Worm (Caenorhabditis elegans): ENCODE measurements around the gene csp-2.

csp-2 gene

ce11 chrIV:6321667-6322066 lies 14.1 kb downstream of the csp-2 start, which contains the start of gene Y73B6BL.29 (continued):
- TF ChIP-seq nhr-129 (tag; optimal IDR thresholded peaks at IDR 0.05) (no peak), alr-1 (tag; optimal IDR thresholded peaks at IDR 0.05) (no peak), F13H6.1 (tag; optimal IDR thresholded peaks at IDR 0.05) (peak; percentile 89), lin-13 (GFP tag; optimal IDR thresholded peaks at IDR 0.05) (peak; percentile 90), mdl-1 (tag; optimal IDR thresholded peaks at IDR 0.05) (peak in 1 of 2 experiments; percentile 25), lsy-2 (tag; optimal IDR thresholded peaks at IDR 0.05) (peak; percentile 88 to 95), nhr-10 (tag; optimal IDR thresholded peaks at IDR 0.05) (no peak)

DNA sequence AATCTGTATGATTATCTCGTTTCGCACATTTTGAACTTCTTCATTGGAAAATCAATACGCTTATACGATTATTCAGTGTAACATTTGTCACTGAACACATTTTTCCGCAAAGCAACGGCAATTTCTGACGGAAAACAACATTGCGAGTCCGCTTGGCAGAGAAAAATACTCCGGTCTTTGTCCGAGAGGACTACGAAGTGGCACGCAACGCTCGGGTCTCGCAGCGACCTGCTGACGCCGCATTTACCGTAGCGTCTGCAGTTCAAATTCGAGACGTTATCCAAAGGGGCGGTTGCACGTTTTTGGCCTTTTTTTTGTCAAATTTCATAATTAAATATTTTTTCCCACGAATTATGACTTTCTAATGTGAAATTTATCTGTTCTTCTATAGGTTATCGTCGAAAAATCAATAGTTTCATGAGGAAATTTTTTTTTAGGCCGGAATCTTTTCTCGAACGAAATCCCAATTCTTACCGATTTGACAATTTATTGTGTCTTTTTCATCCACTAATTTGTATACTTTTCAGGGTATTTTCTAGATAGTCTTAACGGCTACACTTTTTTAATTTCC lies 16.2 kb downstream of the csp-2 start, which contains the start of gene sqd-1:
Gene sqd-1 (plus strand): TSS at position 521 of the 571 bp plus-strand sequence.
- TF ChIP-seq dmd-4 (tag; optimal IDR thresholded peaks at IDR 0.05) (no peak), sma-3 (GFP tag; optimal IDR thresholded peaks at IDR 0.05) (peak; percentile 97), elt-1 (tag; optimal IDR thresholded peaks at IDR 0.05) (no peak), fos-1 (tag; optimal IDR thresholded peaks at IDR 0.05) (peak; percentile 85), mdl-1 (tag; optimal IDR thresholded peaks at IDR 0.05) (peak; percentile 27 to 69), blmp-1 (tag; optimal IDR thresholded peaks at IDR 0.05; ENCODE audit: insufficient read depth) (peak; percentile 67), unc-62 (GFP tag; optimal IDR thresholded peaks at IDR 0.05) (peak; percentile 39), unc-39 (tag; optimal IDR thresholded peaks at IDR 0.05) (no peak), crh-2 (tag; optimal IDR thresholded peaks at IDR 0.05) (peak; percentile 96), nhr-11 (tag; optimal IDR thresholded peaks at IDR 0.05) (no peak), snpc-4 (tag; optimal IDR thresholded peaks at IDR 0.05) (peak; percentile 84), unc-55 (GFP tag; optimal IDR thresholded peaks at IDR 0.05) (peak; percentile 98), sem-4 (tag; optimal IDR thresholded peaks at IDR 0.05) (peak; percentile 86), zag-1 (tag; optimal IDR thresholded peaks at IDR 0.05) (peak; percentile 78), ztf-11 (tag; optimal IDR thresholded peaks at IDR 0.05) (no peak), Y55F3AM.14 (GFP tag; optimal IDR thresholded peaks at IDR 0.05) (peak; percentile 84), ztf-4 (tag; optimal IDR thresholded peaks at IDR 0.05) (peak; percentile 84), elt-3 (tag; optimal IDR thresholded peaks at IDR 0.05) (no peak), ceh-82 (tag; optimal IDR thresholded peaks at IDR 0.05) (peak; percentile 91), R02D3.7 (tag; optimal IDR thresholded peaks at IDR 0.05) (peak; percentile 87), lin-11 (tag; optimal IDR thresholded peaks at IDR 0.05) (peak; percentile 99), lsy-2 (tag; optimal IDR thresholded peaks at IDR 0.05) (peak; percentile 98 to 99), nhr-25 (tag; optimal IDR thresholded peaks at IDR 0.05) (peak; percentile 97), nhr-6 (tag; optimal IDR thresholded peaks at IDR 0.05) (peak; percentile 91), ztf-1 (GFP tag; conservative IDR thresholded peaks at IDR 0.05) (no peak), mab-5 (tag; optimal IDR thresholded peaks at IDR 0.05) (peak; percentile 88), alr-1 (tag; optimal IDR thresholded peaks at IDR 0.05) (no peak), gmeb-1 (tag; optimal IDR thresholded peaks at IDR 0.05) (peak; percentile 95), aly-2 (tag; optimal IDR thresholded peaks at IDR 0.05) (no peak), nhr-10 (tag; optimal IDR thresholded peaks at IDR 0.05) (peak; percentile 88), egl-27 (tag; optimal IDR thresholded peaks at IDR 0.05) (peak; percentile 91), ceh-16 (tag; optimal IDR thresholded peaks at IDR 0.05) (peak; percentile 94), C34F6.9 (tag; optimal IDR thresholded peaks at IDR 0.05) (peak; percentile 95), nhr-23 (tag; optimal IDR thresholded peaks at IDR 0.05) (no peak), lin-13 (GFP tag; optimal IDR thresholded peaks at IDR 0.05) (peak; percentile 96), nhr-21 (tag; optimal IDR thresholded peaks at IDR 0.05) (peak; percentile 97), nhr-237 (tag; optimal IDR thresholded peaks at IDR 0.05) (peak; percentile 35), nhr-77 (tag; optimal IDR thresholded peaks at IDR 0.05) (peak; percentile 56), sma-9 (GFP tag; optimal IDR thresholded peaks at IDR 0.05) (peak; percentile 98), sma-9 (tag; optimal IDR thresholded peaks at IDR 0.05) (no peak), ZK546.5 (tag; optimal IDR thresholded peaks at IDR 0.05) (peak; percentile 100), nhr-12 (tag; optimal IDR thresholded peaks at IDR 0.05) (no peak), lin-39 (tag; optimal IDR thresholded peaks at IDR 0.05) (no peak), mbf-1 (tag; optimal IDR thresholded peaks at IDR 0.05) (no peak), ama-1 (optimal IDR thresholded peaks at IDR 0.05) (peak; percentile 60), skn-1 (tag; optimal IDR thresholded peaks at IDR 0.05) (peak; percentile 68), peb-1 (tag; optimal IDR thresholded peaks at IDR 0.05) (no peak), F13H6.1 (tag; optimal IDR thresholded peaks at IDR 0.05) (peak; percentile 95), nhr-129 (tag; optimal IDR thresholded peaks at IDR 0.05) (peak; percentile 89)
